Fruit fly (Drosophila melanogaster) whole organism, prepupa: Measurements from ENCODE around the gene dib.

ENCODE experiments used
- Blimp-1 ChIP-seq: fragments of 200-800 bp; sonication (Bioruptor generic); optimal IDR thresholded peaks from 3 replicates; lab custom pipeline; 2017; ENCODE audit warnings: missing biosample characterization, missing genetic modification characterization, mild to moderate bottlenecking, moderate library complexity, missing genetic modification reagents
- CG10631 ChIP-seq: fragments of 200-800 bp; sonication (Bioruptor generic); optimal IDR thresholded peaks from 2 replicates; lab custom pipeline; 2016; ENCODE audit warnings: missing biosample characterization, missing genetic modification characterization
- CG10669 ChIP-seq: fragments of 200-800 bp; sonication (Bioruptor generic); optimal IDR thresholded peaks from 3 replicates; lab custom pipeline; 2018; ENCODE audit warnings: missing biosample characterization, mild to moderate bottlenecking, missing genetic modification characterization, moderate library complexity
- CG11294 ChIP-seq: fragments of 200-800 bp; sonication (Bioruptor generic); IDR thresholded peaks from 2 replicates; pipeline ENCODE4 v1.3.6; 2022; ENCODE audit warnings: missing biosample characterization, missing genetic modification characterization
- CG11762 ChIP-seq: fragments of 200-800 bp; sonication (Bioruptor generic); optimal IDR thresholded peaks from 3 replicates; lab custom pipeline; 2016; ENCODE audit warnings: missing biosample characterization, missing genetic modification characterization; ENCODE audit not compliant: insufficient read depth
- CG1621 ChIP-seq: fragments of 200-800 bp; sonication (Bioruptor generic); optimal IDR thresholded peaks from 3 replicates; lab custom pipeline; 2018; ENCODE audit warnings: missing biosample characterization, mild to moderate bottlenecking, missing genetic modification characterization
- CG16779 ChIP-seq: fragments of 200-800 bp; sonication (Bioruptor generic); optimal IDR thresholded peaks from 3 replicates; lab custom pipeline; 2017; ENCODE audit warnings: missing biosample characterization, mild to moderate bottlenecking, missing genetic modification characterization
- CG3032 ChIP-seq: fragments of 200-800 bp; optimal IDR thresholded peaks from 2 replicates; lab custom pipeline; 2019; ENCODE audit warnings: missing biosample characterization, mild to moderate bottlenecking, missing genetic modification characterization, moderate library complexity
- CG31627 ChIP-seq: fragments of 200-800 bp; sonication (Bioruptor generic); optimal IDR thresholded peaks from 3 replicates; lab custom pipeline; 2016; ENCODE audit warnings: missing biosample characterization, missing genetic modification characterization
- CG32006 ChIP-seq: fragments of 200-800 bp; sonication (Bioruptor generic); optimal IDR thresholded peaks from 3 replicates; lab custom pipeline; 2017; ENCODE audit warnings: missing biosample characterization, mild to moderate bottlenecking, missing genetic modification characterization
- CG3919 ChIP-seq: fragments of 200-800 bp; sonication (Bioruptor generic); optimal IDR thresholded peaks from 3 replicates; lab custom pipeline; 2016; ENCODE audit warnings: missing biosample characterization, missing genetic modification characterization
- CG4318 ChIP-seq: fragments of 200-800 bp; sonication (Bioruptor generic); optimal IDR thresholded peaks from 3 replicates; lab custom pipeline; 2017; ENCODE audit warnings: missing biosample characterization, mild to moderate bottlenecking, missing genetic modification characterization
- CG6163 ChIP-seq: fragments of 200-800 bp; sonication (Bioruptor generic); IDR thresholded peaks from 3 replicates; pipeline ENCODE4 v1.3.6; 2022; ENCODE audit warnings: missing biosample characterization, missing genetic modification characterization
- CG6792 ChIP-seq: fragments of 200-800 bp; sonication (Bioruptor generic); optimal IDR thresholded peaks from 3 replicates; lab custom pipeline; 2016; ENCODE audit warnings: missing biosample characterization, missing genetic modification characterization
- CG6808 ChIP-seq: fragments of 200-800 bp; sonication (Bioruptor generic); optimal IDR thresholded peaks from 3 replicates; lab custom pipeline; 2017; ENCODE audit warnings: missing biosample characterization, missing genetic modification characterization, mild to moderate bottlenecking, moderate library complexity, missing genetic modification reagents
- CG7368 ChIP-seq: fragments of 200-800 bp; sonication (Bioruptor generic); optimal IDR thresholded peaks from 3 replicates; lab custom pipeline; 2016; ENCODE audit warnings: missing biosample characterization, missing genetic modification characterization
- CG8119 ChIP-seq: fragments of 200-800 bp; sonication (Bioruptor generic); IDR thresholded peaks from 3 replicates; pipeline ENCODE4 v1.3.6; 2022; ENCODE audit warnings: missing biosample characterization, missing genetic modification characterization
- CG8319 ChIP-seq: fragments of 200-800 bp; sonication (Bioruptor generic); optimal IDR thresholded peaks from 3 replicates; lab custom pipeline; 2016; ENCODE audit warnings: missing biosample characterization, missing genetic modification characterization
- CG8632 ChIP-seq: fragments of 200-800 bp; sonication (Bioruptor generic); optimal IDR thresholded peaks from 3 replicates; lab custom pipeline; 2016; ENCODE audit warnings: missing biosample characterization, missing genetic modification characterization
- CG9139 ChIP-seq: fragments of 200-800 bp; sonication (Bioruptor generic); optimal IDR thresholded peaks from 3 replicates; lab custom pipeline; 2017; ENCODE audit warnings: missing biosample characterization, mild to moderate bottlenecking, missing genetic modification characterization
- Eip75B ChIP-seq: fragments of 200-800 bp; sonication (Bioruptor generic); optimal IDR thresholded peaks from 3 replicates; lab custom pipeline; 2016; ENCODE audit warnings: missing biosample characterization, missing genetic modification characterization
- Eip78C ChIP-seq: fragments of 200-800 bp; sonication (Bioruptor generic); peaks from one replicate; lab custom pipeline; 2016; ENCODE audit warnings: missing biosample characterization, missing genetic modification characterization
- Ets21C ChIP-seq: fragments of 200-800 bp; sonication (Bioruptor generic); optimal IDR thresholded peaks from 3 replicates; lab custom pipeline; 2016; ENCODE audit warnings: missing biosample characterization, missing genetic modification characterization
- Ets96B ChIP-seq: fragments of 200-800 bp; optimal IDR thresholded peaks from 2 replicates; lab custom pipeline; 2019; ENCODE audit warnings: missing biosample characterization, mild to moderate bottlenecking, missing genetic modification characterization, moderate library complexity
- Gug ChIP-seq: fragments of 200-800 bp; sonication (Bioruptor generic); IDR thresholded peaks from 2 replicates; pipeline ENCODE4 v1.3.6; 2022; ENCODE audit warnings: missing biosample characterization, missing genetic modification characterization
- Hr39 ChIP-seq: fragments of 200-800 bp; sonication (Bioruptor generic); optimal IDR thresholded peaks from 2 replicates; lab custom pipeline; 2016; ENCODE audit warnings: missing biosample characterization, missing genetic modification characterization
- Hr4 ChIP-seq: fragments of 200-800 bp; sonication (Bioruptor generic); optimal IDR thresholded peaks from 3 replicates; lab custom pipeline; 2016; ENCODE audit warnings: missing biosample characterization, missing genetic modification characterization
- Lpt ChIP-seq: fragments of 200-800 bp; sonication (Bioruptor generic); optimal IDR thresholded peaks from 3 replicates; lab custom pipeline; 2016; ENCODE audit warnings: missing biosample characterization, missing genetic modification characterization
- Met ChIP-seq: fragments of 200-800 bp; sonication (Bioruptor generic); optimal IDR thresholded peaks from 3 replicates; lab custom pipeline; 2016; ENCODE audit warnings: missing biosample characterization, missing genetic modification characterization
- OdsH ChIP-seq: fragments of 200-800 bp; sonication (Bioruptor generic); optimal IDR thresholded peaks from 3 replicates; lab custom pipeline; 2016; ENCODE audit warnings: missing biosample characterization, missing genetic modification characterization
- Smox ChIP-seq: fragments of 200-800 bp; sonication (Bioruptor generic); optimal IDR thresholded peaks from 3 replicates; lab custom pipeline; 2016; ENCODE audit warnings: missing biosample characterization, missing genetic modification characterization
- Sox14 ChIP-seq: fragments of 200-800 bp; sonication (Bioruptor generic); optimal IDR thresholded peaks from 3 replicates; lab custom pipeline; 2016; ENCODE audit warnings: missing biosample characterization, missing genetic modification characterization
- achi ChIP-seq: fragments of 200-800 bp; sonication (Bioruptor generic); optimal IDR thresholded peaks from 3 replicates; lab custom pipeline; 2016; ENCODE audit warnings: missing biosample characterization, missing genetic modification characterization
- acj6 ChIP-seq: fragments of 200-800 bp; sonication (Bioruptor generic); optimal IDR thresholded peaks from 3 replicates; lab custom pipeline; 2016; ENCODE audit warnings: missing biosample characterization, missing genetic modification characterization
- cyc ChIP-seq: fragments of 200-800 bp; sonication (Bioruptor generic); optimal IDR thresholded peaks from 3 replicates; lab custom pipeline; 2016; ENCODE audit warnings: missing biosample characterization, missing genetic modification characterization
- dac ChIP-seq: fragments of 200-800 bp; sonication (Bioruptor generic); optimal IDR thresholded peaks from 2 replicates; lab custom pipeline; 2017; ENCODE audit warnings: missing biosample characterization, mild to moderate bottlenecking, missing genetic modification characterization
- dsx ChIP-seq: fragments of 200-800 bp; optimal IDR thresholded peaks from 3 replicates; lab custom pipeline; 2019; ENCODE audit warnings: missing biosample characterization, mild to moderate bottlenecking, missing genetic modification characterization, moderate library complexity; ENCODE audit not compliant: poor library complexity, severe bottlenecking
- eg ChIP-seq: fragments of 200-800 bp; sonication (Bioruptor generic); IDR thresholded peaks from 3 replicates; pipeline ENCODE4 v1.3.6; 2022; ENCODE audit warnings: missing biosample characterization, missing genetic modification characterization
- fd59A ChIP-seq: fragments of 200-800 bp; sonication (Bioruptor generic); optimal IDR thresholded peaks from 2 replicates; lab custom pipeline; 2017; ENCODE audit warnings: missing biosample characterization, mild to moderate bottlenecking, missing genetic modification characterization, missing genetic modification reagents
- fkh ChIP-seq: fragments of 200-800 bp; sonication (Bioruptor generic); optimal IDR thresholded peaks from 3 replicates; lab custom pipeline; 2017; ENCODE audit warnings: missing biosample characterization, mild to moderate bottlenecking, missing genetic modification characterization, moderate library complexity
- lz ChIP-seq: fragments of 200-800 bp; sonication (Bioruptor generic); optimal IDR thresholded peaks from 3 replicates; lab custom pipeline; 2016; ENCODE audit warnings: missing biosample characterization, missing genetic modification characterization
- pdm3 ChIP-seq: fragments of 200-800 bp; sonication (Bioruptor generic); optimal IDR thresholded peaks from 3 replicates; lab custom pipeline; 2016; ENCODE audit warnings: missing biosample characterization, missing genetic modification characterization
- salr ChIP-seq, 2 experiments: fragments of 200-800 bp; sonication (Bioruptor generic); optimal IDR thresholded peaks; 3 replicates each; lab custom pipeline; 2016 to 2018; ENCODE audit warnings: missing biosample characterization in 2 of 2, missing genetic modification characterization in 2 of 2, mild to moderate bottlenecking in 1 of 2
- spab ChIP-seq: fragments of 200-800 bp; sonication (Bioruptor generic); optimal IDR thresholded peaks from 2 replicates; lab custom pipeline; 2017; ENCODE audit warnings: missing biosample characterization, mild to moderate bottlenecking, missing genetic modification characterization, missing genetic modification reagents
- ss ChIP-seq, 2 experiments: fragments of 200-800 bp; sonication (Bioruptor generic); optimal IDR thresholded peaks; 2 replicates in 1 of 2; 3 replicates in 1 of 2; lab custom pipeline; 2017 to 2018; ENCODE audit warnings: mild to moderate bottlenecking in 2 of 2, missing biosample characterization in 2 of 2, missing genetic modification characterization in 2 of 2, moderate library complexity in 1 of 2
- svp ChIP-seq: fragments of 200-800 bp; sonication (Bioruptor generic); peaks from one replicate; lab custom pipeline; 2016; ENCODE audit warnings: missing biosample characterization, missing genetic modification characterization
- topi ChIP-seq: fragments of 200-800 bp; sonication (Bioruptor generic); optimal IDR thresholded peaks from 3 replicates; lab custom pipeline; 2016; ENCODE audit warnings: missing biosample characterization, missing genetic modification characterization

The dib gene

dm6 chr3L:4070996-4071379, 8.9 kb downstream of the dib start (continued):
- TF ChIP-seq spab (GFP tag; lab: Kevin White, UChicago) (peak; percentile 66), CG31627 (GFP tag; lab: Kevin White, UChicago) (peak; percentile 76), CG11294 (GFP tag; lab: Robert Waterston, UW) (peak; percentile 92), dsx (GFP tag; lab: Kevin White, UChicago) (peak; percentile 75), Smox (GFP tag; lab: Kevin White, UChicago) (peak; percentile 55), Eip78C (GFP tag; lab: Kevin White, UChicago) (peak; percentile 95), Hr4 (peak; percentile 84), Ets21C (peak; percentile 52), CG3032 (tag; lab: Kevin White, UChicago) (peak; percentile 91), CG8632 (GFP tag; lab: Kevin White, UChicago) (peak; percentile 53), OdsH (GFP tag; lab: Kevin White, UChicago) (peak; percentile 83), Gug (GFP tag; lab: Robert Waterston, UW) (peak; percentile 94), CG6808 (GFP tag; lab: Kevin White, UChicago) (peak; percentile 37), Blimp-1 (GFP tag; lab: Kevin White, UChicago) (no peak), CG11762 (GFP tag; lab: Kevin White, UChicago) (peak; percentile 85), CG8119 (GFP tag; lab: Robert Waterston, UW) (peak; percentile 83), fd59A (GFP tag; lab: Kevin White, UChicago) (peak; percentile 62)

dm6 chr3L:4071561-4072049, 9.5 kb downstream of the dib start, which contains the start of gene wit:
Gene wit (minus strand): TSS chr3L:4071717.
- TF ChIP-seq fkh (GFP tag; lab: Kevin White, UChicago) (peak; percentile 21), Blimp-1 (GFP tag; lab: Kevin White, UChicago) (no peak), CG9139 (peak; percentile 52), Eip78C (GFP tag; lab: Kevin White, UChicago) (peak; percentile 75), CG7368 (GFP tag; lab: Kevin White, UChicago) (no peak), CG6792 (GFP tag; lab: Kevin White, UChicago) (peak; percentile 11), salr (GFP tag; optimal IDR thresholded peaks at IDR 0.05; lab: Kevin White, UChicago) (no peak), dac (GFP tag; lab: Kevin White, UChicago) (no peak), CG11762 (GFP tag; lab: Kevin White, UChicago) (no peak), CG16779 (tag; lab: Kevin White, UChicago) (peak; percentile 52), topi (GFP tag; lab: Kevin White, UChicago) (peak; percentile 10), CG4318 (GFP tag; lab: Kevin White, UChicago) (no peak), CG8632 (GFP tag; lab: Kevin White, UChicago) (no peak), spab (GFP tag; lab: Kevin White, UChicago) (no peak), Ets96B (tag; lab: Kevin White, UChicago) (no peak), Sox14 (GFP tag; lab: Kevin White, UChicago) (peak; percentile 29), Eip75B (GFP tag; lab: Kevin White, UChicago) (peak; percentile 14), CG10669 (GFP tag; lab: Kevin White, UChicago) (no peak), CG6163 (peak; percentile 55; the same call in 1 of the 3 replicates), Hr39 (peak; percentile 3), CG6808 (GFP tag; lab: Kevin White, UChicago) (no peak), CG1621 (tag; lab: Kevin White, UChicago) (peak; percentile 44), achi (peak; percentile 24), CG3032 (tag; lab: Kevin White, UChicago) (no peak), lz (GFP tag; lab: Kevin White, UChicago) (peak; percentile 24), Met (GFP tag; lab: Kevin White, UChicago) (peak; percentile 45), CG31627 (GFP tag; lab: Kevin White, UChicago) (no peak), fd59A (GFP tag; lab: Kevin White, UChicago) (no peak), ss (GFP tag; optimal IDR thresholded peaks at IDR 0.05; lab: Kevin White, UChicago) (peak; percentile 35 to 43), pdm3 (GFP tag; lab: Kevin White, UChicago) (peak; percentile 40), CG32006 (GFP tag; lab: Kevin White, UChicago) (peak; percentile 13), OdsH (GFP tag; lab: Kevin White, UChicago) (peak; percentile 5), svp (GFP tag; lab: Kevin White, UChicago) (peak; percentile 85), CG10631 (GFP tag; lab: Kevin White, UChicago) (no peak), CG8319 (GFP tag; lab: Kevin White, UChicago) (no peak), cyc (GFP tag; lab: Kevin White, UChicago) (no peak), Lpt (peak; percentile 41), Smox (GFP tag; lab: Kevin White, UChicago) (peak; percentile 31), eg (GFP tag; lab: Robert Waterston, UW) (peak; percentile 65; the same call in 2 of the 3 replicates), acj6 (GFP tag; lab: Kevin White, UChicago) (no peak), Gug (GFP tag; lab: Robert Waterston, UW) (no peak), CG3919 (GFP tag; lab: Kevin White, UChicago) (peak; percentile 63)
